Worm (Caenorhabditis elegans) whole organism, late embryonic: ENCODE measurements around the gene K08F9.4.

Source experiments
- ama-1 ChIP-seq: fragments of 150-350 bp; optimal IDR thresholded peaks from 2 replicates; lab custom pipeline; 2014
- eyg-1 ChIP-seq: sonication (generic microtip); optimal IDR thresholded peaks from 2 replicates; lab custom pipeline; 2016; ENCODE audit warnings: missing genotype, missing genetic modification characterization, missing compliant biosample characterization
- pha-4 ChIP-seq: fragments of 150-350 bp; optimal IDR thresholded peaks from 2 replicates; lab custom pipeline; 2018; ENCODE audit warnings: missing biosample characterization, missing genetic modification reagents, missing genetic modification characterization

DNA sequence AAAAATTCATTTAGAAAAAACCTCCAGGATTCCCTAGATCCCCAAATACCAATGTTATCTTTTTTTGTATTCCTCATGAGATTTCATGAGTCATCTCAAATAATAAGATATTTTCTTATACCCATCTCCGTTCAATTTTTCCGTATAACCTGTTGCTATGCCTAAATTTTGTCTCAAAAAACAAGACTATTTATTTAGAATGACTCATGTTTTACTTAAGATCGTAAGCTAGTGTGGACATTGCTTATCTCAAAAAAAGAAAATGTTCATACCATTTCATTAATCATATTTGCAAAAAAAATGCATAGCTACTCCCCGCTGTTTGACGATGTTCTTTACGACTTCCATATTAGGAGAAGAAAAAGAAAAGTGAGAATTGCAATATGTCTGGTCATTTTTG lies 3.6 kb upstream of the K08F9.4 start, which contains the start of gene K08F9.3:
- no peak for TF ChIP-seq eyg-1 (tag; lab: Kevin White, UChicago)
- TF ChIP-seq pha-4 (tag; lab: Kevin White, UChicago), result no peak
- no peak for TF ChIP-seq ama-1 (lab: Kevin White, UChicago)
